Worm (Caenorhabditis elegans): ENCODE measurements around the gene Y62H9A.7.

DNA sequence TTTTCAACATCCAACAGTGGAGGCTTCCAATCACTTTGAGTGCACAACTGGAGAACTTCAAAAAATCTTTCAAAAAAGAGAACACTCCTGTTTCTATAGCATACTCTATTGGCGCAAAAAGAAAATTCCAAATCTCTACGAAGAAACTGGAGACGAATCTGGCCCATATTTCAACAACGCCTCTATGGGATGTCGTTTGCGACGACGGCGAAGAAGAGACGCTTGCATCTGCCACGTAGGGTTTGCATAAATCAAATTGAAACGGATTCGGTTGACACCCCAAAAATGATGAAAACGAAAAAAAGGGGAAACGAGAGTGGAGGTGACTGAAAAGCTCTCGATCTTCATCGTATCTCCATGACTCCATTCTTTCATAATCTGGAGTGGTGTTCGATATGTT, 29.3 kb downstream of the Y62H9A.7 start:
- TF ChIP-seq lin-13 (GFP tag; optimal IDR thresholded peaks at IDR 0.05) (no peak), ztf-11 (tag; optimal IDR thresholded peaks at IDR 0.05) (no peak), fkh-10 (GFP tag; optimal IDR thresholded peaks at IDR 0.05) (no peak), unc-62 (GFP tag; optimal IDR thresholded peaks at IDR 0.05 in 1 of 2) (peak in 1 of 2 experiments; percentile 90), unc-62 (tag; optimal IDR thresholded peaks at IDR 0.05) (no peak), nhr-76 (tag; optimal IDR thresholded peaks at IDR 0.05) (no peak)
